Fruit fly (Drosophila melanogaster): ENCODE data around the gene CG11262.

Gene CG11262

dm6 chr3L:13030055-13030634 lies 35.2 kb downstream of the CG11262 start:
- TF ChIP-seq CG15336 (GFP tag; IDR thresholded peaks at IDR 0.05) (no peak), CG6854 (GFP tag; optimal IDR thresholded peaks at IDR 0.05) (no peak), Ets21C (GFP tag; optimal IDR thresholded peaks at IDR 0.05) (no peak), CG6792 (GFP tag; optimal IDR thresholded peaks at IDR 0.05) (no peak), Ets96B (tag; optimal IDR thresholded peaks at IDR 0.05) (peak; percentile 22), CG34406 (GFP tag; optimal IDR thresholded peaks at IDR 0.05) (peak; percentile 20), CG8119 (GFP tag; IDR thresholded peaks at IDR 0.05) (no peak), spab (GFP tag; optimal IDR thresholded peaks at IDR 0.05) (no peak), CG16779 (tag; optimal IDR thresholded peaks at IDR 0.05) (no peak), dsx (GFP tag; optimal IDR thresholded peaks at IDR 0.05; ENCODE audit: poor library complexity, severe bottlenecking) (peak; percentile 7), fd59A (GFP tag; optimal IDR thresholded peaks at IDR 0.05) (no peak), CG8632 (GFP tag; optimal IDR thresholded peaks at IDR 0.05) (no peak), CG3919 (GFP tag; optimal IDR thresholded peaks at IDR 0.05) (no peak), CG31627 (GFP tag; optimal IDR thresholded peaks at IDR 0.05) (peak; percentile 1), CG6163 (GFP tag; IDR thresholded peaks at IDR 0.05) (no peak), CG3032 (tag; optimal IDR thresholded peaks at IDR 0.05) (no peak), acj6 (GFP tag; optimal IDR thresholded peaks at IDR 0.05) (peak; percentile 11), lz (GFP tag; optimal IDR thresholded peaks at IDR 0.05) (no peak), Sox15 (GFP tag; optimal IDR thresholded peaks at IDR 0.05) (no peak), cyc (GFP tag; optimal IDR thresholded peaks at IDR 0.05) (no peak), Gug (GFP tag; IDR thresholded peaks at IDR 0.05) (no peak), Hr39 (GFP tag; optimal IDR thresholded peaks at IDR 0.05) (no peak), net (GFP tag; optimal IDR thresholded peaks at IDR 0.05) (no peak), CG11762 (GFP tag; optimal IDR thresholded peaks at IDR 0.05; ENCODE audit: insufficient read depth) (no peak), CG10669 (GFP tag; optimal IDR thresholded peaks at IDR 0.05) (no peak), salr (GFP tag; optimal IDR thresholded peaks at IDR 0.05) (no peak), esn (GFP tag; optimal IDR thresholded peaks at IDR 0.05) (no peak), Eip75B (GFP tag; optimal IDR thresholded peaks at IDR 0.05) (no peak), fd85E (GFP tag; optimal IDR thresholded peaks at IDR 0.05) (no peak), fkh (GFP tag; optimal IDR thresholded peaks at IDR 0.05) (no peak), CG4318 (GFP tag; optimal IDR thresholded peaks at IDR 0.05) (no peak), CG8319 (GFP tag; optimal IDR thresholded peaks at IDR 0.05) (no peak), Sox102F (GFP tag; optimal IDR thresholded peaks at IDR 0.05) (no peak), CG32006 (GFP tag; optimal IDR thresholded peaks at IDR 0.05) (peak; percentile 6), achi (GFP tag; optimal IDR thresholded peaks at IDR 0.05) (no peak), CG1621 (tag; optimal IDR thresholded peaks at IDR 0.05) (no peak), CG9139 (GFP tag; optimal IDR thresholded peaks at IDR 0.05) (no peak), Smox (GFP tag; optimal IDR thresholded peaks at IDR 0.05) (no peak), Eip78C (GFP tag) (peak; percentile 84), topi (GFP tag; optimal IDR thresholded peaks at IDR 0.05) (peak; percentile 29), CG6276 (GFP tag; optimal IDR thresholded peaks at IDR 0.05) (no peak), Lpt (GFP tag; optimal IDR thresholded peaks at IDR 0.05) (no peak), svp (GFP tag) (peak; percentile 54), Sox14 (GFP tag; optimal IDR thresholded peaks at IDR 0.05) (no peak), CG10631 (GFP tag; optimal IDR thresholded peaks at IDR 0.05) (no peak), dac (GFP tag; optimal IDR thresholded peaks at IDR 0.05) (no peak), ss (GFP tag; optimal IDR thresholded peaks at IDR 0.05) (no peak), Blimp-1 (GFP tag; optimal IDR thresholded peaks at IDR 0.05) (no peak), OdsH (GFP tag; optimal IDR thresholded peaks at IDR 0.05) (no peak), CG11902 (GFP tag; optimal IDR thresholded peaks at IDR 0.05) (no peak), CG11294 (GFP tag; IDR thresholded peaks at IDR 0.05) (no peak), CG7368 (GFP tag; optimal IDR thresholded peaks at IDR 0.05) (no peak)
